Worm (Caenorhabditis elegans): ENCODE data around the gene T08B1.4.

DNA sequence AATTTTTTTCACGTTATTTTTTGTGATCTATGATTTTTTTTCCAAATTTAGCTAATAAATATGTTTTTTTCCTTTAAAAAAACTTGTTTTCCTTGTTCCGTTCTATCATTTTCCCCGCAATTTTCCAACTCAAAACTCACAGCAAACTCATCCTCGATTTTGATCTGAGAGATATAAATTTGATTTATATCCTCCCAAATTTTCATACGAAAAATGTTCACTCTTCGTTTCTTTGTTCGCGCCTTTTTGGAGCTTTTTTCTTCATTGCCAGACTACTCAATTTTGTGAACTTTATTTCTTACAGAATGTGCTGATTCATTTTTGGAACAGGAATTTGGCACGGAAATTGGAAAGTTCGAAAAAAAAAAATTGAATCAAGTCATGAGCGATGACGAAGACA lies 39.6 kb downstream of the T08B1.4 start, which contains the start of gene F59A7.14:
- TF ChIP-seq ztf-11 (tag; optimal IDR thresholded peaks at IDR 0.05) (no peak), ama-1 (optimal IDR thresholded peaks at IDR 0.05) (no peak)

All from whole organism, L2 larva.